Worm (Caenorhabditis elegans) whole organism, L2 larva: ENCODE results near the gene mdt-20.

ENCODE experiments used
- alr-1 ChIP-seq: fragments of 150-350 bp; optimal IDR thresholded peaks from 2 replicates; lab custom pipeline; 2014; ENCODE audit warnings: missing biosample characterization, missing genetic modification characterization
- ama-1 ChIP-seq: fragments of 150-350 bp; optimal IDR thresholded peaks from 2 replicates; lab custom pipeline; 2018; ENCODE audit warnings: inconsistent platforms
- lin-13 ChIP-seq: fragments of 150-350 bp; optimal IDR thresholded peaks from 2 replicates; lab custom pipeline; 2014; ENCODE audit warnings: missing biosample characterization, missing genetic modification reagents, missing genetic modification characterization
- unc-62 ChIP-seq: fragments of 150-350 bp; optimal IDR thresholded peaks from 2 replicates; lab custom pipeline; 2014; ENCODE audit warnings: missing biosample characterization, missing genetic modification reagents, missing genetic modification characterization
- ztf-11 ChIP-seq: sonication (generic microtip); optimal IDR thresholded peaks from 2 replicates; lab custom pipeline; 2017; ENCODE audit warnings: missing biosample characterization, missing genetic modification characterization

DNA sequence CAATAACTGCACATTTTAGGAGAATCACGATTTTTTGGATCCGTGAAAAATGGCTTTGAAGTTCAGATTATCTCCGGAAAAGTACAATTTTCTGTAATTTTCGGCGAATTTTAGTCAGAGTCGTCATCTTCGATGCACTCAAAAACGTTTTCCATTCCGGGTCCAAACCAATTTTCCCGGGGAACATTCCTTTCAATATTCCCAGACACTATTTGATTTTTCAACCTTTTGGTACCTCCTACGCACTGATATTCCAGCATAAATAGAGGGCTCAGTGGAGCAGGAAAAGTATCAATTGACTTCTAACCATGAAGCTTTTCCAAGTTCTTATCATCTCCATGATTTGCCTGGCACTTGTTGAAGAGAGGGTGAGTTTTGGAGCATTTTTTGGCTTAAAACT is 44.0 kb downstream of the mdt-20 start, which contains the start of gene W09G12.6:
- TF ChIP-seq alr-1 (tag; lab: Kevin White, UChicago) (no peak), ztf-11 (no peak), lin-13 (no peak), unc-62 (GFP tag; lab: Kevin White, UChicago) (no peak), ama-1 (lab: Kevin White, UChicago) (no peak)
